Fruit fly (Drosophila melanogaster): ENCODE measurements around the gene Dph1.

Dph1 gene

dm6 chr3L:11707978-11708632, 11.3 kb upstream of the Dph1 start, which contains the start of gene CG11658 (continued):
- TF ChIP-seq CG42726 (GFP tag; IDR thresholded peaks at IDR 0.05; ENCODE audit: partially characterized antibody) (0 out of 2 replicates have a peak, but pooled peaks have one; percentile 12), ken (GFP tag; IDR thresholded peaks at IDR 0.05) (no peak), CG11398 (GFP tag; optimal IDR thresholded peaks at IDR 0.05) (peak; percentile 22), CG3065 (GFP tag; optimal IDR thresholded peaks at IDR 0.05) (no peak), ash1 (GFP tag; optimal IDR thresholded peaks at IDR 0.05) (no peak), gsb-n (tag; optimal IDR thresholded peaks at IDR 0.05) (no peak), kah (GFP tag; optimal IDR thresholded peaks at IDR 0.05) (peak; percentile 13), ham (GFP tag; IDR thresholded peaks at IDR 0.05) (no peak), wor (GFP tag; IDR thresholded peaks at IDR 0.05) (no peak), dati (GFP tag; IDR thresholded peaks at IDR 0.05) (no peak), CG14860 (GFP tag; IDR thresholded peaks at IDR 0.05; ENCODE audit: partially characterized antibody) (0 out of 3 replicates have a peak, but pooled peaks have one; percentile 21), gce (GFP tag; IDR thresholded peaks at IDR 0.05) (0 out of 3 replicates have a peak, but pooled peaks have one; percentile 40), CG17328 (GFP tag; IDR thresholded peaks at IDR 0.05) (peak; percentile 4; the same call in 1 of the 2 replicates), inv (GFP tag; IDR thresholded peaks at IDR 0.05; ENCODE audit: partially characterized antibody) (peak; percentile 33; the same call in 1 of the 2 replicates), CG18011 (GFP tag; optimal IDR thresholded peaks at IDR 0.05) (no peak), Drgx (GFP tag; IDR thresholded peaks at IDR 0.05) (peak; percentile 38; the same call in 1 of the 2 replicates), Bteb2 (GFP tag; optimal IDR thresholded peaks at IDR 0.05) (no peak), chn (GFP tag; optimal IDR thresholded peaks at IDR 0.05) (no peak), CG15073 (GFP tag; optimal IDR thresholded peaks at IDR 0.05) (no peak), Bgb (GFP tag; IDR thresholded peaks at IDR 0.05; ENCODE audit: partially characterized antibody) (peak; percentile 26), CG5180 (GFP tag; optimal IDR thresholded peaks at IDR 0.05) (peak; percentile 22), zf30C (GFP tag; optimal IDR thresholded peaks at IDR 0.05) (no peak), CG12299 (tag; optimal IDR thresholded peaks at IDR 0.05) (no peak), CG11456 (GFP tag; IDR thresholded peaks at IDR 0.05) (no peak), Sry-δ (GFP tag; optimal IDR thresholded peaks at IDR 0.05) (no peak), CTCF (GFP tag; optimal IDR thresholded peaks at IDR 0.05) (peak; percentile 14), CG5953 (GFP tag; IDR thresholded peaks at IDR 0.05) (0 out of 2 replicates have a peak, but pooled peaks have one; percentile 9), CG9876 (GFP tag; optimal IDR thresholded peaks at IDR 0.05) (no peak), slbo (GFP tag; IDR thresholded peaks at IDR 0.05) (no peak), Doc3 (GFP tag; IDR thresholded peaks at IDR 0.05; ENCODE audit: partially characterized antibody) (peak; percentile 46; the same call in 1 of the 3 replicates), Hr39 (optimal IDR thresholded peaks at IDR 0.05) (no peak), pros (GFP tag; optimal IDR thresholded peaks at IDR 0.05) (no peak), CG34224 (GFP tag; IDR thresholded peaks at IDR 0.05; ENCODE audit: partially characterized antibody) (peak; percentile 76), Hr78 (GFP tag; optimal IDR thresholded peaks at IDR 0.05) (peak in 1 of 2 experiments; percentile 25), sd (tag; optimal IDR thresholded peaks at IDR 0.05) (peak; percentile 8), NfI (GFP tag; optimal IDR thresholded peaks at IDR 0.05) (no peak), az2 (GFP tag; optimal IDR thresholded peaks at IDR 0.05) (no peak), insv (GFP tag; optimal IDR thresholded peaks at IDR 0.05) (no peak), nau (GFP tag; optimal IDR thresholded peaks at IDR 0.05) (peak; percentile 43), CG3281 (GFP tag; optimal IDR thresholded peaks at IDR 0.05) (peak; percentile 5), eyg (GFP tag; optimal IDR thresholded peaks at IDR 0.05) (peak; percentile 59), CG2116 (GFP tag; optimal IDR thresholded peaks at IDR 0.05) (no peak), CG6854 (GFP tag; optimal IDR thresholded peaks at IDR 0.05) (peak; percentile 35), CG34422 (GFP tag; IDR thresholded peaks at IDR 0.05) (peak; percentile 64; the same call in 1 of the 3 replicates), sr (GFP tag; IDR thresholded peaks at IDR 0.05) (peak; percentile 49; the same call in 1 of the 3 replicates), Deaf1 (tag; optimal IDR thresholded peaks at IDR 0.05) (peak; percentile 38), CG3995 (GFP tag; optimal IDR thresholded peaks at IDR 0.05) (no peak), zfh1 (GFP tag; IDR thresholded peaks at IDR 0.05) (peak; percentile 37; the same call in 1 of the 3 replicates), MESR4 (GFP tag; optimal IDR thresholded peaks at IDR 0.05) (peak; percentile 49)

Data from whole organism, embryonic.